Worm (Caenorhabditis elegans) whole organism, L4 larva: ENCODE data around the gene ctr-9.

Experiments used
- F10B5.3 ChIP-seq: sonication (generic microtip); optimal IDR thresholded peaks from 2 replicates; lab custom pipeline; 2016; ENCODE audit warnings: mild to moderate bottlenecking, missing genetic modification characterization, missing compliant biosample characterization
- F26F4.8 ChIP-seq: fragments of 200-800 bp; sonication (Bioruptor generic); conservative IDR thresholded peaks from 2 replicates; pipeline ENCODE4 v1.3.6; 2022; ENCODE audit warnings: missing genetic modification characterization, missing compliant biosample characterization
- F37D6.2 ChIP-seq: sonication (generic microtip); optimal IDR thresholded peaks from 2 replicates; lab custom pipeline; 2016; ENCODE audit warnings: mild to moderate bottlenecking, missing genetic modification characterization, missing compliant biosample characterization
- F44E2.7 ChIP-seq: fragments of 200-800 bp; sonication (Bioruptor generic); IDR thresholded peaks from 2 replicates; pipeline ENCODE4 v2.1.2; 2022; ENCODE audit warnings: missing genetic modification characterization, missing compliant biosample characterization
- Y105C5A.15 ChIP-seq: fragments of 200-800 bp; sonication (Bioruptor generic); IDR thresholded peaks from 2 replicates; pipeline ENCODE4 v1.3.6; 2022; ENCODE audit warnings: missing genetic modification characterization, missing compliant biosample characterization
- Y75B8A.6 ChIP-seq: fragments of 200-800 bp; sonication (Bioruptor generic); IDR thresholded peaks from 2 replicates; pipeline ENCODE4 v1.3.6; 2022; ENCODE audit warnings: missing genetic modification reagents, missing genetic modification characterization, missing compliant biosample characterization
- aha-1 ChIP-seq: fragments of 150-350 bp; peaks from one replicate; lab custom pipeline; 2014; ENCODE audit warnings: missing biosample characterization, missing genetic modification characterization
- ceh-28 ChIP-seq: fragments of 150-350 bp; optimal IDR thresholded peaks from 2 replicates; lab custom pipeline; 2014; ENCODE audit warnings: missing biosample characterization, missing genetic modification reagents, missing genetic modification characterization
- daf-12 ChIP-seq: fragments of 150-350 bp; optimal IDR thresholded peaks from 2 replicates; lab custom pipeline; 2014; ENCODE audit warnings: missing biosample characterization, missing genetic modification reagents, missing genetic modification characterization
- dmd-6 ChIP-seq: fragments of 200-800 bp; sonication (Bioruptor generic); IDR thresholded peaks from 2 replicates; pipeline ENCODE4 v1.3.6; 2022; ENCODE audit warnings: missing genetic modification reagents, missing genetic modification characterization, missing compliant biosample characterization
- dmd-8 ChIP-seq: fragments of 200-800 bp; sonication (Bioruptor generic); IDR thresholded peaks from 2 replicates; pipeline ENCODE4 v1.3.6; 2022; ENCODE audit warnings: missing genetic modification characterization, missing compliant biosample characterization
- dve-1 ChIP-seq: sonication (generic microtip); optimal IDR thresholded peaks from 2 replicates; lab custom pipeline; 2017; ENCODE audit warnings: antibody characterized with exemption, mild to moderate bottlenecking, missing genetic modification characterization, missing compliant biosample characterization; ENCODE audit not compliant: insufficient read depth
- egl-27 ChIP-seq: sonication (generic microtip); optimal IDR thresholded peaks from 3 replicates; lab custom pipeline; 2017; ENCODE audit warnings: missing biosample characterization, missing genetic modification reagents, missing genetic modification characterization
- gei-8 ChIP-seq: fragments of 200-800 bp; sonication (Bioruptor generic); optimal IDR thresholded peaks from 2 replicates; lab custom pipeline; 2018; ENCODE audit warnings: mild to moderate bottlenecking, missing genetic modification characterization, missing compliant biosample characterization
- hif-1 ChIP-seq, 2 experiments: sonication (generic microtip); optimal IDR thresholded peaks; 2 replicates each; lab custom pipeline; 2016 to 2017; ENCODE audit warnings: missing compliant biosample characterization in 2 of 2, missing genetic modification characterization in 2 of 2, missing genetic modification reagents in 2 of 2, missing genotype in 2 of 2, mild to moderate bottlenecking in 1 of 2
- hlh-11 ChIP-seq: fragments of 200-800 bp; sonication (Bioruptor generic); optimal IDR thresholded peaks from 2 replicates; lab custom pipeline; 2018; ENCODE audit warnings: mild to moderate bottlenecking, missing genetic modification characterization, missing compliant biosample characterization
- lim-7 ChIP-seq: fragments of 200-800 bp; sonication (Bioruptor generic); IDR thresholded peaks from 2 replicates; pipeline ENCODE4 v1.3.6; 2022; ENCODE audit warnings: missing genetic modification characterization, missing compliant biosample characterization
- lin-1 ChIP-seq: fragments of 200-800 bp; sonication (Bioruptor generic); IDR thresholded peaks from 2 replicates; pipeline ENCODE4 v1.3.6; 2022; ENCODE audit warnings: missing genetic modification reagents, missing genetic modification characterization, missing compliant biosample characterization
- lin-13 ChIP-seq: fragments of 150-350 bp; optimal IDR thresholded peaks from 2 replicates; lab custom pipeline; 2014; ENCODE audit warnings: missing biosample characterization, missing genetic modification reagents, missing genetic modification characterization
- lin-15B ChIP-seq: fragments of 150-350 bp; sonication (generic microtip); optimal IDR thresholded peaks from 3 replicates; lab custom pipeline; 2014; ENCODE audit warnings: missing biosample characterization, missing genetic modification characterization
- lsy-2 ChIP-seq, 2 experiments: fragments of 150-350 bp in 1 of 2; sonication (generic microtip) in 1 of 2; optimal IDR thresholded peaks; 2 replicates each; lab custom pipeline; 2014 to 2017; ENCODE audit warnings: missing biosample characterization in 2 of 2, missing genetic modification characterization in 2 of 2
- mep-1 ChIP-seq: fragments of 150-350 bp; sonication (generic microtip); optimal IDR thresholded peaks from 3 replicates; lab custom pipeline; 2014; ENCODE audit warnings: missing biosample characterization, missing genetic modification characterization
- mes-2 ChIP-seq: sonication (generic microtip); optimal IDR thresholded peaks from 2 replicates; lab custom pipeline; 2016; ENCODE audit warnings: missing genotype, mild to moderate bottlenecking, missing genetic modification characterization, missing compliant biosample characterization; ENCODE audit not compliant: poor library complexity, severe bottlenecking
- mxl-3 ChIP-seq: fragments of 200-800 bp; sonication (Bioruptor generic); optimal IDR thresholded peaks from 2 replicates; lab custom pipeline; 2018; ENCODE audit warnings: mild to moderate bottlenecking, missing genetic modification characterization, missing compliant biosample characterization
- nhr-10 ChIP-seq: fragments of 150-350 bp; optimal IDR thresholded peaks from 2 replicates; lab custom pipeline; 2014; ENCODE audit warnings: missing biosample characterization, missing genetic modification characterization
- nhr-11 ChIP-seq: fragments of 150-350 bp; optimal IDR thresholded peaks from 2 replicates; lab custom pipeline; 2014; ENCODE audit warnings: missing biosample characterization, missing genetic modification characterization
- nhr-237 ChIP-seq: sonication (generic microtip); optimal IDR thresholded peaks from 2 replicates; lab custom pipeline; 2017; ENCODE audit warnings: missing biosample characterization, missing genetic modification characterization
- nhr-28 ChIP-seq: fragments of 150-350 bp; optimal IDR thresholded peaks from 2 replicates; lab custom pipeline; 2014; ENCODE audit warnings: missing biosample characterization, missing genetic modification characterization
- nhr-48 ChIP-seq: sonication (generic microtip); optimal IDR thresholded peaks from 2 replicates; lab custom pipeline; 2016; ENCODE audit warnings: mild to moderate bottlenecking, missing genetic modification characterization, missing compliant biosample characterization
- nhr-76 ChIP-seq: fragments of 150-350 bp; optimal IDR thresholded peaks from 2 replicates; lab custom pipeline; 2014; ENCODE audit warnings: missing biosample characterization, missing genetic modification characterization
- nhr-77 ChIP-seq: fragments of 150-350 bp; optimal IDR thresholded peaks from 2 replicates; lab custom pipeline; 2014; ENCODE audit warnings: missing biosample characterization, missing genetic modification characterization
- pha-4 ChIP-seq, 2 experiments: fragments of 150-350 bp in 1 of 2; fragments of 200-800 bp in 1 of 2; sonication (Bioruptor generic) in 1 of 2; IDR thresholded peaks in 1 of 2; optimal IDR thresholded peaks in 1 of 2; 2 replicates each; pipeline versions ENCODE4 v1.3.6 to Lab custom; 2014 to 2022; ENCODE audit warnings: missing genetic modification characterization in 2 of 2, missing genetic modification reagents in 2 of 2, missing biosample characterization in 1 of 2, missing compliant biosample characterization in 1 of 2
- php-3 ChIP-seq: fragments of 200-800 bp; sonication (Bioruptor generic); IDR thresholded peaks from 2 replicates; pipeline ENCODE4 v1.3.6; 2022; ENCODE audit warnings: missing genetic modification reagents, missing genetic modification characterization, missing compliant biosample characterization
- pqm-1 ChIP-seq: sonication (generic microtip); optimal IDR thresholded peaks from 2 replicates; lab custom pipeline; 2017; ENCODE audit warnings: missing biosample characterization, missing genetic modification characterization
- rbr-2 ChIP-seq: sonication (generic microtip); optimal IDR thresholded peaks from 2 replicates; lab custom pipeline; 2016; ENCODE audit warnings: missing genotype, missing genetic modification characterization, missing compliant biosample characterization
- snpc-4 ChIP-seq: fragments of 150-350 bp; optimal IDR thresholded peaks from 2 replicates; lab custom pipeline; 2014; ENCODE audit warnings: missing biosample characterization, missing genetic modification characterization
- unc-62 ChIP-seq, 3 experiments: fragments of 150-350 bp in 1 of 3; sonication (generic microtip); optimal IDR thresholded peaks in 2 of 3; peaks in 1 of 3; 1 replicate in 1 of 3; 2 replicates in 2 of 3; lab custom pipeline; 2014 to 2017; ENCODE audit warnings: missing biosample characterization in 3 of 3, missing genetic modification characterization in 3 of 3, missing genetic modification reagents in 3 of 3, missing genotype in 1 of 3
- zfp-2 ChIP-seq: sonication (generic microtip); optimal IDR thresholded peaks from 2 replicates; lab custom pipeline; 2016; ENCODE audit warnings: mild to moderate bottlenecking, missing genetic modification characterization, missing compliant biosample characterization
- zfp-3 ChIP-seq: fragments of 200-800 bp; sonication (Bioruptor generic); conservative IDR thresholded peaks from 2 replicates; pipeline ENCODE4 v1.3.6; 2022; ENCODE audit warnings: missing genetic modification reagents, missing genetic modification characterization, missing compliant biosample characterization
- ztf-11 ChIP-seq: fragments of 150-350 bp; optimal IDR thresholded peaks from 2 replicates; lab custom pipeline; 2014; ENCODE audit warnings: missing biosample characterization, missing genetic modification characterization

The ctr-9 gene

ce11 chrIII:9474501-9474900 lies 16.7 kb upstream of the ctr-9 start (continued):
- no peak for TF ChIP-seq php-3 (GFP tag; lab: Robert Waterston, UW)

DNA sequence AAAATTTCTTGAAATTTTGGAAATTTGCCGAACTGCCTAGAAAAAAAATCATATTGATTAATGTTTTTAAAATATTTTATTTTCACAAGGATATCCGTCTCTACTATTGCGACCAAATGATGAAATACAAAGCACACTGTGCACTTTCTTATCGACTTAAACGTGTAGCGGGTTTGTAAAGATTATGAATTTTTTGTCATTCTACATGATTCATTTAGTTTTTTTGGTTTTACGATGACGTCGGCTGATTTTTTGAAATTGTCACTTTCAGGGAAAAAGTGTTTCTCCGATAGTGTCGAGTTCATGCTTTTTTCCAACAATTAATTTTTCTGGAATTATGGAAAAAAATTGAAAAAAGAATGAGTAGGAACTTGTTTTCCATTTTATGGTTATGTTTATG lies 14.6 kb upstream of the ctr-9 start:
- peak; percentile 40; the same call in 1 of the 2 replicates for TF ChIP-seq dmd-6
- TF ChIP-seq dve-1 (tag; lab: Kevin White, UChicago), result peak; percentile 7
- no peak for TF ChIP-seq pha-4 (GFP tag; IDR thresholded peaks at IDR 0.05; lab: Robert Waterston, UW)
- TF ChIP-seq pha-4 (tag; optimal IDR thresholded peaks at IDR 0.05; lab: Kevin White, UChicago), result no peak

ce11 chrIII:9482423-9482993 lies 8.7 kb upstream of the ctr-9 start:
- TF ChIP-seq lsy-2 (tag; optimal IDR thresholded peaks at IDR 0.05; lab: Kevin White, UChicago), result peak in 1 of 2 experiments; percentile 17
- no peak for TF ChIP-seq mxl-3 (GFP tag; lab: Kevin White, UChicago)
- TF ChIP-seq lin-1, result no peak
- no peak for TF ChIP-seq gei-8 (GFP tag; lab: Kevin White, UChicago)
- TF ChIP-seq daf-12 (tag; lab: Kevin White, UChicago), result no peak
- TF ChIP-seq Y105C5A.15 (GFP tag; lab: Robert Waterston, UW), result no peak
- no peak for TF ChIP-seq ztf-11 (tag; lab: Kevin White, UChicago)
- no peak for TF ChIP-seq hif-1 (tag; optimal IDR thresholded peaks at IDR 0.05; lab: Kevin White, UChicago)
- no peak for TF ChIP-seq egl-27 (tag; lab: Kevin White, UChicago)
- TF ChIP-seq aha-1, result peak; percentile 73
- TF ChIP-seq nhr-237 (tag; lab: Kevin White, UChicago), result no peak

DNA sequence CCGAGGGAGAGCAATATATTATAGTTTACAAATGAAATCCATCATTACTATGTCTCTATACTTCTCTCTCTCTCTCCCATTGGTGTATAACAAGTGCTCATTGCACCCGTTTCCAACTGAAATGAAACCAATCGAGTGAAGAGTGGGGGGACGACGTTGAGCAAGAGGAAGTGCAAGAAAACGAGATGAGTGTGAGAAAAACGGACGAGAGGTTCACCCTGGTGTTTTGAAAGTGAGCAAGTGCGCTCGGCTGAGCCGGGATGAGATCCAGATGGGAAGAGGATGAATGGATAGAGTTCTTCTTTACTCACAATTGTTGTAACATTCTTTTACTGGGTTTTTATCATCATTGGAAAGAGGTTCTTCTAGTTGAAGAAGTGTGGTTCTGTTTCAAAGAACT lies 7.5 kb upstream of the ctr-9 start:
- TF ChIP-seq nhr-11, result peak; percentile 21
- TF ChIP-seq snpc-4 (tag; lab: Kevin White, UChicago), result no peak
- TF ChIP-seq unc-62 (GFP tag; optimal IDR thresholded peaks at IDR 0.05 in 1 of 2; lab: Kevin White, UChicago), result peak in 1 of 2 experiments; percentile 23
- TF ChIP-seq unc-62 (tag; optimal IDR thresholded peaks at IDR 0.05; lab: Kevin White, UChicago), result no peak
- TF ChIP-seq rbr-2 (tag; lab: Kevin White, UChicago), result peak; percentile 18
- TF ChIP-seq F10B5.3, result no peak
- peak; percentile 4 for TF ChIP-seq mep-1
- peak; percentile 34 for TF ChIP-seq mes-2 (tag; lab: Kevin White, UChicago)
- TF ChIP-seq nhr-48 (tag; lab: Kevin White, UChicago), result peak; percentile 3

DNA sequence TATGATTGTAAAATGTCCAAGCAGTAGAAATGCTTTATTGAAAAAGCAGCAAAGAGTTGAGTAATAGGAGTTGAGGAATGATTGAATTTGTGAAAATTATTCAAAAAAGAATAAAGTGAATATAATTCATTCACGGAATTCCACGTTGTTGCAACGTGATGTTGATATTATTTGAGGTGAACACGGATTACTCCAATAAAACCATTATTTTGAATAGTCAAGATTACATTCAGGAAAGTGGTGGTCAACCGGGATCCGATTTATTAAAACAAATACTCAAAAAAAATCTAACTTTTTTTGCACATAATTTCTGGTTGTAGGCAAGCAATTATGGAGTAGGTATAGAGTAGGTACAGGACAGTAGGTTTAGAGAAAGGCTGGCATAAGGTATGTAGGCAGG lies 5.8 kb upstream of the ctr-9 start, which contains the start of gene bre-3:
Gene bre-3, minus strand, starts transcription at position 101 of the 400 bp plus-strand sequence.
- TF ChIP-seq egl-27 (tag; lab: Kevin White, UChicago), result no peak
- peak; percentile 69 for TF ChIP-seq aha-1
- no peak for TF ChIP-seq dmd-8
- TF ChIP-seq zfp-2 (tag; lab: Kevin White, UChicago), result no peak
- TF ChIP-seq, all 104 proteins: peak for 1

- peak; percentile 54 for TF ChIP-seq nhr-77 (tag; lab: Kevin White, UChicago)
- no peak for TF ChIP-seq zfp-3
- TF ChIP-seq lin-13 (GFP tag; lab: Kevin White, UChicago), result no peak
- TF ChIP-seq nhr-28 (tag; lab: Kevin White, UChicago), result peak; percentile 53
- TF ChIP-seq mes-2 (tag; lab: Kevin White, UChicago), result no peak
- TF ChIP-seq nhr-76 (tag; lab: Kevin White, UChicago), result no peak
- TF ChIP-seq F26F4.8, result no peak
- no peak for TF ChIP-seq F44E2.7 (GFP tag; lab: Robert Waterston, UW)
- peak; percentile 53 for TF ChIP-seq dmd-6
- no peak for TF ChIP-seq F37D6.2 (tag; lab: Kevin White, UChicago)
- TF ChIP-seq rbr-2 (tag; lab: Kevin White, UChicago), result no peak
- no peak for TF ChIP-seq Y75B8A.6 (GFP tag; lab: Robert Waterston, UW)
- no peak for TF ChIP-seq ceh-28 (tag; lab: Kevin White, UChicago)
- no peak for TF ChIP-seq lin-15B
- no peak for TF ChIP-seq nhr-10 (tag; lab: Kevin White, UChicago)
- TF ChIP-seq dve-1 (tag; lab: Kevin White, UChicago), result peak; percentile 67
- TF ChIP-seq hlh-11 (tag; lab: Kevin White, UChicago), result peak; percentile 31
- no peak for TF ChIP-seq lim-7
- peak; percentile 66 for TF ChIP-seq pqm-1 (tag; lab: Kevin White, UChicago)
Measured at ce11 chrIII:9487454-9487853, 3.7 kb upstream of the ctr-9 start.
